Worm (Caenorhabditis elegans): ENCODE data around the gene ptl-1.

DNA sequence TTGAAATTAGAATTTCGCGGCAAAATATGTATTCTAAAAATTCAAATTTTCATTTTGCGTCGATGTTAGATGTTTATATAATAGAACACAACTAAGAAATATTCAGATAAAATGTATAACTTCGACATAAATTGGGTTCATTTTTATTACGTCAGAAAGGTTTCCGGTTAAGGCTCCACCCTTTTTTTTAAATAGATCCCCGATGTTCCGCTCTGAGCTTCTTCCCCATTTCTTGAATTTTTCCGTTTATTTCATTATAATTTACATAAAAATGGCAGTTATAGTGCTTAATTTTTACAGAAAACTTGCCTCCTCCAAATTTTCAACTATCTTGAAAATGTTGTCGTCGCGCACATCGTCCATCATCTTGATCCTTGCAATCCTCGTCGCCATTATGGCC lies 40.2 kb upstream of the ptl-1 start, which contains the start of gene flp-24:
- TF ChIP-seq elt-3 (tag; optimal IDR thresholded peaks at IDR 0.05) (no peak), nhr-77 (tag; optimal IDR thresholded peaks at IDR 0.05) (no peak), aly-2 (tag; optimal IDR thresholded peaks at IDR 0.05) (no peak), blmp-1 (tag; optimal IDR thresholded peaks at IDR 0.05) (no peak), jun-1 (tag; optimal IDR thresholded peaks at IDR 0.05) (no peak), lsy-2 (tag; optimal IDR thresholded peaks at IDR 0.05) (no peak), ztf-11 (tag; optimal IDR thresholded peaks at IDR 0.05) (no peak), dsc-1 (tag; optimal IDR thresholded peaks at IDR 0.05) (no peak), lin-15B (tag; optimal IDR thresholded peaks at IDR 0.05) (no peak), nhr-76 (tag; optimal IDR thresholded peaks at IDR 0.05) (no peak), snpc-4 (tag; optimal IDR thresholded peaks at IDR 0.05) (no peak), zag-1 (tag; optimal IDR thresholded peaks at IDR 0.05) (no peak), unc-62 (GFP tag; optimal IDR thresholded peaks at IDR 0.05) (no peak), egl-13 (tag; optimal IDR thresholded peaks at IDR 0.05) (no peak)

Data from whole organism, L1 larva.